Worm (Caenorhabditis elegans) whole organism, midembryonic: ENCODE results near the gene B0222.5.

Source experiments
- T22C8.4 ChIP-seq: fragments of 200-800 bp; sonication (Bioruptor generic); IDR thresholded peaks from 2 replicates; pipeline ENCODE4 v1.3.6; 2022; ENCODE audit warnings: missing genetic modification characterization, missing compliant biosample characterization
- flt-1 ChIP-seq: fragments of 200-800 bp; sonication (Bioruptor generic); IDR thresholded peaks from 2 replicates; pipeline ENCODE4 v1.3.6; 2022; ENCODE audit warnings: missing genetic modification characterization, missing compliant biosample characterization
- med-1 ChIP-seq: sonication (generic microtip); optimal IDR thresholded peaks from 2 replicates; lab custom pipeline; 2017; ENCODE audit warnings: missing genetic modification characterization, mild to moderate bottlenecking, missing compliant biosample characterization, antibody characterized with exemption, missing genetic modification reagents; ENCODE audit not compliant: insufficient read depth
- ztf-23 ChIP-seq: fragments of 200-800 bp; sonication (Bioruptor generic); IDR thresholded peaks from 2 replicates; pipeline ENCODE4 v1.3.6; 2022; ENCODE audit warnings: missing genetic modification reagents, missing genetic modification characterization, missing compliant biosample characterization
- ztf-29 ChIP-seq: fragments of 200-800 bp; sonication (Bioruptor generic); IDR thresholded peaks from 2 replicates; pipeline ENCODE4 v1.3.6; 2022; ENCODE audit warnings: missing genetic modification reagents, missing genetic modification characterization, missing compliant biosample characterization

DNA sequence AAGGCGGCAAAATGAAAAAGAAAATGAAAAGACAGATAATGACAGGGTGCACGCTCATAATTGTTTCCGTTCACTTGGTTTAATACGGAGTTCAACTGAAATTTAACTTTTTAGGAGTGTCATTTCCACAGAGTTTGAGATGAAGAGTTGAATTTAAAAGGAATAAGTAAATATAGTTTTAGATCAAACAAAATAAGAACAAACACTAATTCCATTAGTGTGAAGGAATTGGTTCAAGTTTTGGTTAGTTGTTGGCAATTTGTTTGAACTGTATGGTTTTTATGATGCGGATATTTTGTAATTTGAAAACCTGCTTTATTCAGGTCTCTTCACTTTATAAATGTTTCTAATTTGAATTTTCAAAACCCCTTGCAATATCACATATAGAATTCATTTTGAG, 2.0 kb upstream of the B0222.5 start, which contains the start of gene B0222.15:
- no peak for TF ChIP-seq flt-1
- TF ChIP-seq ztf-29 (GFP tag; lab: Robert Waterston, UW) = no peak
- no peak for TF ChIP-seq T22C8.4 (GFP tag; lab: Robert Waterston, UW)
- no peak for TF ChIP-seq med-1 (GFP tag; lab: Kevin White, UChicago)
- TF ChIP-seq ztf-23 (GFP tag; lab: Robert Waterston, UW) = no peak
